Worm (Caenorhabditis elegans) whole organism, mixed stage, embryonic: Measurements from ENCODE around the gene pes-9.

ENCODE experiments used
- M03D4.4 ChIP-seq: sonication (generic microtip); optimal IDR thresholded peaks from 2 replicates; lab custom pipeline; 2017; ENCODE audit warnings: mild to moderate bottlenecking, missing genetic modification characterization, missing compliant biosample characterization
- blmp-1 ChIP-seq: fragments of 150-350 bp; optimal IDR thresholded peaks from 2 replicates; lab custom pipeline; 2014; ENCODE audit warnings: missing biosample characterization, missing genetic modification characterization
- ceh-39 ChIP-seq: fragments of 150-350 bp; optimal IDR thresholded peaks from 2 replicates; lab custom pipeline; 2014; ENCODE audit warnings: missing biosample characterization, missing genetic modification characterization
- ceh-43 ChIP-seq: fragments of 200-800 bp; sonication (Bioruptor generic); optimal IDR thresholded peaks from 2 replicates; lab custom pipeline; 2018; ENCODE audit warnings: mild to moderate bottlenecking, missing genetic modification characterization, moderate library complexity, missing compliant biosample characterization
- ceh-83 ChIP-seq: fragments of 200-800 bp; sonication (Bioruptor generic); optimal IDR thresholded peaks from 2 replicates; lab custom pipeline; 2018; ENCODE audit warnings: mild to moderate bottlenecking, missing genetic modification characterization, missing compliant biosample characterization
- ces-1 ChIP-seq: fragments of 150-350 bp; optimal IDR thresholded peaks from 2 replicates; lab custom pipeline; 2014; ENCODE audit warnings: missing biosample characterization, missing genetic modification reagents, missing genetic modification characterization
- cnd-1 ChIP-seq: fragments of 200-800 bp; sonication (Bioruptor generic); optimal IDR thresholded peaks from 2 replicates; lab custom pipeline; 2018; ENCODE audit warnings: mild to moderate bottlenecking, missing genetic modification characterization, missing compliant biosample characterization
- drap-1 ChIP-seq: fragments of 200-800 bp; sonication (Bioruptor generic); optimal IDR thresholded peaks from 3 replicates; lab custom pipeline; 2018; ENCODE audit warnings: mild to moderate bottlenecking, missing genetic modification characterization, missing compliant biosample characterization
- elt-1 ChIP-seq: sonication (generic microtip); optimal IDR thresholded peaks from 2 replicates; lab custom pipeline; 2017; ENCODE audit warnings: missing genetic modification characterization, mild to moderate bottlenecking, missing compliant biosample characterization, antibody characterized with exemption, moderate library complexity, borderline replicate concordance; ENCODE audit not compliant: insufficient read depth
- elt-3 ChIP-seq: fragments of 150-350 bp; optimal IDR thresholded peaks from 2 replicates; lab custom pipeline; 2014; ENCODE audit warnings: missing biosample characterization, missing genetic modification characterization
- flh-1 ChIP-seq: fragments of 200-800 bp; sonication (Bioruptor generic); optimal IDR thresholded peaks from 2 replicates; lab custom pipeline; 2018; ENCODE audit warnings: mild to moderate bottlenecking, missing genetic modification characterization, moderate library complexity, missing compliant biosample characterization
- ham-2 ChIP-seq: fragments of 200-800 bp; sonication (Bioruptor generic); optimal IDR thresholded peaks from 2 replicates; lab custom pipeline; 2018; ENCODE audit warnings: mild to moderate bottlenecking, missing genetic modification characterization, missing compliant biosample characterization
- hlh-1 ChIP-seq: fragments of 150-350 bp; optimal IDR thresholded peaks from 2 replicates; lab custom pipeline; 2014; ENCODE audit warnings: missing biosample characterization, missing genetic modification reagents, missing genetic modification characterization
- lin-13 ChIP-seq: fragments of 150-350 bp; optimal IDR thresholded peaks from 2 replicates; lab custom pipeline; 2014; ENCODE audit warnings: missing biosample characterization, missing genetic modification characterization
- lsy-2 ChIP-seq: fragments of 150-350 bp; optimal IDR thresholded peaks from 2 replicates; lab custom pipeline; 2014; ENCODE audit warnings: missing biosample characterization, missing genetic modification characterization
- mab-5 ChIP-seq: fragments of 150-350 bp; optimal IDR thresholded peaks from 2 replicates; lab custom pipeline; 2014; ENCODE audit warnings: missing biosample characterization, missing genetic modification characterization
- mep-1 ChIP-seq: fragments of 150-350 bp; optimal IDR thresholded peaks from 2 replicates; lab custom pipeline; 2017; ENCODE audit warnings: missing biosample characterization, missing genetic modification reagents, missing genetic modification characterization, inconsistent platforms
- mls-2 ChIP-seq: sonication (generic microtip); optimal IDR thresholded peaks from 2 replicates; lab custom pipeline; 2016; ENCODE audit warnings: mild to moderate bottlenecking, missing genetic modification characterization, moderate library complexity, missing compliant biosample characterization
- nhr-12 ChIP-seq: fragments of 150-350 bp; optimal IDR thresholded peaks from 2 replicates; lab custom pipeline; 2014; ENCODE audit warnings: missing biosample characterization, missing genetic modification characterization
- nhr-2 ChIP-seq: fragments of 150-350 bp; optimal IDR thresholded peaks from 2 replicates; lab custom pipeline; 2014; ENCODE audit warnings: missing biosample characterization, missing genetic modification characterization
- nhr-237 ChIP-seq: fragments of 150-350 bp; optimal IDR thresholded peaks from 2 replicates; lab custom pipeline; 2014; ENCODE audit warnings: missing biosample characterization, missing genetic modification characterization
- nhr-28 ChIP-seq: fragments of 150-350 bp; optimal IDR thresholded peaks from 2 replicates; lab custom pipeline; 2014; ENCODE audit warnings: missing biosample characterization, missing genetic modification characterization
- nhr-76 ChIP-seq: sonication (generic microtip); optimal IDR thresholded peaks from 2 replicates; lab custom pipeline; 2017; ENCODE audit warnings: missing biosample characterization, missing genetic modification characterization
- sem-2 ChIP-seq: fragments of 200-800 bp; sonication (Bioruptor generic); optimal IDR thresholded peaks from 2 replicates; lab custom pipeline; 2018; ENCODE audit warnings: mild to moderate bottlenecking, missing genetic modification characterization, missing compliant biosample characterization
- sptf-1 ChIP-seq: sonication (generic microtip); optimal IDR thresholded peaks from 2 replicates; lab custom pipeline; 2017; ENCODE audit warnings: mild to moderate bottlenecking, missing genetic modification characterization, moderate library complexity, missing compliant biosample characterization
- tbx-8 ChIP-seq: fragments of 200-800 bp; sonication (Bioruptor generic); optimal IDR thresholded peaks from 2 replicates; lab custom pipeline; 2018; ENCODE audit warnings: mild to moderate bottlenecking, missing genetic modification characterization, moderate library complexity, missing compliant biosample characterization
- unc-62 ChIP-seq: fragments of 150-350 bp; optimal IDR thresholded peaks from 2 replicates; lab custom pipeline; 2014; ENCODE audit warnings: missing biosample characterization, missing genetic modification reagents, missing genetic modification characterization
- ztf-11 ChIP-seq: fragments of 150-350 bp; optimal IDR thresholded peaks from 2 replicates; lab custom pipeline; 2014; ENCODE audit warnings: missing biosample characterization, missing genetic modification characterization

pes-9 gene

DNA sequence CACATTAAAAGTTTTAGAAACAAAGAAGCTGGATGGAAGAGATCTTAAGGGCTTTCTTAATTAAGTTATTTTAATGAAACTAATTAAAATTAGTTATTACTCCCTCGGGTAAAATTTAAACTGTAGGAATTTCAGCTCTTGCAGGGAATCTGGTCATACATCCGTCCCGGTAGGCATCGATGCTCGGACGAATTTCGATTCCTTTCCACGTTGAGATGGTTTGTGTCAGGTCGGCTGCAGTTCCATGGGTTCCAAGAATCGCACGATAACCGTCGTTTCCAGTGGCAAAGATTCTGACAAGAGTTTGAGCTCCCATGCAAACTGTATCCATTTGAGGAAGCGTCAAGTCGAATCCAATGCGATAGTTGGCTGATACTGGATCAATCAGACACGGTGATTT lies 13.9 kb upstream of the pes-9 start:
- TF ChIP-seq ztf-11 (tag; lab: Kevin White, UChicago) (no peak), mab-5 (no peak), nhr-76 (tag; lab: Kevin White, UChicago) (no peak), ceh-43 (GFP tag; lab: Kevin White, UChicago) (no peak), elt-1 (tag; lab: Kevin White, UChicago) (no peak), sptf-1 (tag; lab: Kevin White, UChicago) (no peak), sem-2 (no peak), ces-1 (GFP tag; lab: Kevin White, UChicago) (no peak), ham-2 (no peak)

DNA sequence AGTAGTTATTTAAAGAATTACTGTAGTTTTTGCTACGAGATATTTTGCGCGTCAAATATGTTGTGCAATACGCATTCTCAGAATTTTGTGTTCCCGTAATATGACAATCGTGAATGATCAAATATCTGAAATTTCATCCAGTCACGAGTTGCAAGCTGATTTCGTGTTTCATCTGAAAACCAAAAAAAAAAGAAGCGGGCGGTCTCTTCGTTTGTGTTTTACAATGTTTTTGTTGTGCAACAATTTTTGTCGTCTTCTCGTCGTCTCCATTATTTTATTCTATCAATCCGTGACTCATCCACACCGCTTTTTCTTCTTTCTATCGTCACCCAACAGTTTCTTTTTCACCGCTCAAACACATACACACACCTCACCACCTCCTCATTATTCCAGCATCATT lies 12.8 kb upstream of the pes-9 start, which contains the start of gene R11H6.4:
R11H6.4 (plus strand) TSS at position 301 of the 400 bp plus-strand sequence.
- TF ChIP-seq lin-13 (tag; lab: Kevin White, UChicago): no peak
- no peak for TF ChIP-seq drap-1 (GFP tag; lab: Kevin White, UChicago)
- TF ChIP-seq cnd-1 (tag; lab: Kevin White, UChicago): no peak
- TF ChIP-seq lsy-2 (tag; lab: Kevin White, UChicago): no peak
- no peak for TF ChIP-seq ces-1 (GFP tag; lab: Kevin White, UChicago)
- no peak for TF ChIP-seq mep-1 (tag; lab: Kevin White, UChicago)
- no peak for TF ChIP-seq ceh-39 (tag; lab: Kevin White, UChicago)
- TF ChIP-seq nhr-28: no peak
- no peak for TF ChIP-seq nhr-2
- TF ChIP-seq nhr-237 (tag; lab: Kevin White, UChicago): no peak
- no peak for TF ChIP-seq flh-1 (GFP tag; lab: Kevin White, UChicago)
- no peak for TF ChIP-seq ceh-83
- no peak for TF ChIP-seq nhr-76 (tag; lab: Kevin White, UChicago)
- no peak for TF ChIP-seq ceh-43 (GFP tag; lab: Kevin White, UChicago)
- TF ChIP-seq, all 35 proteins: peak for 0

DNA sequence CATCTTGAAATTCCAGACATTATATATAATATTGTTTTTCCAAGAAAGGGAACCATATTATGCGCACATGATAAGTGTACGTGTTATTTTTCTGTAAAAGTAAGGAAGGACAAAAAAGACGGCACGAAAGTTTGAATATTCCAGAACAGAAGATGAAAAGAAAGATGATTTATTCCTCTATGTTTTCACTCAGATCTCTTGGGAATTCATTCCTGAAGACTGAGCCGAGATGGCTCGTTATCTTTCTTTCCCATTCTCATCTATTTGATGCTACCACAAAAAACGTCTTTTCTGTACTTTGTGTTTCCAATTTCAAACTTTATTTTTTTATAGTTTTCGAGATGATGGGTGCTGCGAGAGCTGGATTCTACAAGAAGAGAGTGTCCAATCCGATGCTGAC lies 6.9 kb upstream of the pes-9 start:
- TF ChIP-seq hlh-1 (tag; lab: Kevin White, UChicago) (no peak), elt-3 (tag; lab: Kevin White, UChicago) (no peak)

DNA sequence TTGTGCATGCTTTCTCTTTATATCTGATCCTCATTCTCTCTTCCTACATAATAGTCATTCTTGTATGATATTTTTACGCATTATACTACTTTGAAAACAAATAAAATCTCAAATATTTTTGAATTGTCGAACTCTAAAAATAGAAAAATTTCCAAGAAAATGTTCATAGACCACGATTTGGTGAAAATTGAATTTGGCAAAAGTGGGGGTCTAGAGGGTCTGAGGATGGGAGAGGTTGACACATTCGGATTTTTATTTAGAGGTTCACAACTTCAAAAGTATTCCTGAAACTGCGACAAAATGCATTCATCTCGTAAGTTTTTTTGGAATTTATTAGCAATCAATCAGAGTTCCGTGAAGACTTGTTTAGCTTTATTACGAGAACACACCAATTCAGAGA lies 3.1 kb upstream of the pes-9 start, which contains the start of gene glb-22:
glb-22 (plus strand) TSS at position 301 of the 400 bp plus-strand sequence.
- TF ChIP-seq M03D4.4 (tag; lab: Kevin White, UChicago): no peak
- TF ChIP-seq flh-1 (GFP tag; lab: Kevin White, UChicago): no peak

DNA sequence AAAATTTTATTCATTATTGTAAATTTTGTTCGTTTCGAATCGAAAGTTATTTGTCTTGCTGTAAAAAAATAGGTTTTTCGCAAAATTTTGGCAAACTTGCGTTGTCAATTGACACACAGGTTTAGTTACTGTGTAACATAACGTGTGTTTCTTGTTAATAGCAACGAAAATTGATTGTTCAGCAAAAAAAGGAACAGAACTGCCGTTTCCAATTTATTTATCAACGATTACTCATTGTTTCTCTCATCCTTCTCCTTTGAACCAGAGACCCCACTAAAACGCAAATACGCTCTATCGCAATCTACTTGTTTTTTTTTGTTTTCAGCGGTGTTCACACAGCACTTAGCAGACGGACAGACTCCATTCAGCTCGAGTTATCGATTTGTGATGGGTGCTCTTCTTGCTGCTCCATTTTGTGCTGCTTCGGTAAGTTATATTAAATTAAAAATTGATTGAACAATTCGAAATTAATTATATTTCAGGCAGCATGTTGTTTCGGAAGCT lies 899 bp upstream of the pes-9 start, which contains the start of gene R11H6.2:
R11H6.2 (plus strand) TSS at position 326 of the 504 bp plus-strand sequence.
- TF ChIP-seq ceh-43 (GFP tag; lab: Kevin White, UChicago) (no peak), mep-1 (tag; lab: Kevin White, UChicago) (peak; percentile 60)

DNA sequence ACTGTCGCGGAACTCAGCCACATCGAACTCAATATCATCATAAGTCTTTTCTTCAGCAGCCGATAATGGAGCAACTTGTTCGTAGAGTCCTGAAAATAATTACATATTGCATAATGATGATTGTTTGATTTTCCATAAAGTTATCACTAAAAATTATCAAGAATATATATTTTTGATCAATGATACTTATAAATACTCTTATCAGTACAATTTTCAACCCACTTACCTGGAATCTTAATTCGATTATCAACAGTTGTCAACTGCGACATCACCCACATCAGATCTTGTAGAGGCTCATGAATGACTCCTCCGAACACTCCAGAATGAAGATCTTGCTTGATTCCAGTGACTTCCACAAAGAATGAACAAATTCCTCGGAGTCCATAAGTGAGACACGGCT lies 850 bp downstream of the pes-9 start:
- TF ChIP-seq ham-2: no peak
- TF ChIP-seq tbx-8 (GFP tag; lab: Kevin White, UChicago): no peak
- TF ChIP-seq ztf-11 (tag; lab: Kevin White, UChicago): no peak
- TF ChIP-seq elt-3 (tag; lab: Kevin White, UChicago): no peak
- no peak for TF ChIP-seq sptf-1 (tag; lab: Kevin White, UChicago)
- TF ChIP-seq drap-1 (GFP tag; lab: Kevin White, UChicago): no peak
- no peak for TF ChIP-seq nhr-2
- no peak for TF ChIP-seq blmp-1 (tag; lab: Kevin White, UChicago)
- no peak for TF ChIP-seq nhr-28
- TF ChIP-seq sem-2: no peak
- TF ChIP-seq nhr-237 (tag; lab: Kevin White, UChicago): no peak
- TF ChIP-seq lin-13 (tag; lab: Kevin White, UChicago): no peak
- TF ChIP-seq mls-2: no peak
- no peak for TF ChIP-seq ceh-39 (tag; lab: Kevin White, UChicago)
- no peak for TF ChIP-seq nhr-76 (tag; lab: Kevin White, UChicago)
- TF ChIP-seq nhr-12 (tag; lab: Kevin White, UChicago): no peak
- no peak for TF ChIP-seq unc-62 (GFP tag; lab: Kevin White, UChicago)
- TF ChIP-seq ceh-43 (GFP tag; lab: Kevin White, UChicago): no peak
